Fruit fly (Drosophila melanogaster) whole organism, adult: ENCODE data around the gene CG18622.

Experiments
- CG11617 ChIP-seq: fragments of 200-800 bp; sonication (Bioruptor generic); optimal IDR thresholded peaks from 2 replicates; lab custom pipeline; 2017; ENCODE audit warnings: mild to moderate bottlenecking, missing biosample characterization, missing genetic modification reagents, missing genetic modification characterization
- CG14711 ChIP-seq: fragments of 200-800 bp; sonication (Bioruptor generic); optimal IDR thresholded peaks from 2 replicates; lab custom pipeline; 2018; ENCODE audit warnings: missing biosample characterization, mild to moderate bottlenecking, missing genetic modification characterization, moderate library complexity
- CG1620 ChIP-seq: fragments of 200-800 bp; sonication (Bioruptor generic); optimal IDR thresholded peaks from 2 replicates; lab custom pipeline; 2016; ENCODE audit warnings: missing biosample characterization, missing genetic modification characterization
- CG5204 ChIP-seq: fragments of 200-800 bp; sonication (Bioruptor generic); optimal IDR thresholded peaks from 2 replicates; lab custom pipeline; 2016; ENCODE audit warnings: missing biosample characterization, missing genetic modification characterization
- CG7101 ChIP-seq: fragments of 200-800 bp; sonication (Bioruptor generic); optimal IDR thresholded peaks from 2 replicates; lab custom pipeline; 2018; ENCODE audit warnings: missing biosample characterization, mild to moderate bottlenecking, missing genetic modification characterization, moderate library complexity
- Crg-1 ChIP-seq: fragments of 200-800 bp; sonication (Bioruptor generic); optimal IDR thresholded peaks from 2 replicates; lab custom pipeline; 2016; ENCODE audit warnings: missing biosample characterization, missing genetic modification characterization
- bab1 ChIP-seq: fragments of 200-800 bp; sonication (Bioruptor generic); optimal IDR thresholded peaks from 3 replicates; lab custom pipeline; 2019; ENCODE audit warnings: missing biosample characterization, mild to moderate bottlenecking, missing genetic modification characterization, moderate library complexity
- tj ChIP-seq: fragments of 200-800 bp; sonication (Bioruptor generic); optimal IDR thresholded peaks from 3 replicates; lab custom pipeline; 2017; ENCODE audit warnings: missing biosample characterization, mild to moderate bottlenecking, missing genetic modification characterization, moderate library complexity

- no peak for TF ChIP-seq CG7101 (tag; lab: Kevin White, UChicago)
- no peak for TF ChIP-seq CG5204
- no peak for TF ChIP-seq Crg-1 (GFP tag; lab: Kevin White, UChicago)
- TF ChIP-seq bab1 (GFP tag; lab: Kevin White, UChicago): no peak
- no peak for TF ChIP-seq CG1620 (GFP tag; lab: Kevin White, UChicago)
- TF ChIP-seq CG14711: no peak
- TF ChIP-seq tj (GFP tag; lab: Kevin White, UChicago): no peak
- TF ChIP-seq CG11617 (GFP tag; lab: Kevin White, UChicago): no peak
These were observed 46.2 kb downstream of the CG18622 start for dm6 chr3R:16941285-16941684.
